Worm (Caenorhabditis elegans) whole organism, L2 larva: ENCODE results near the gene F14B8.6.

Experiments used
- C34F6.9 ChIP-seq: fragments of 150-350 bp; optimal IDR thresholded peaks from 2 replicates; lab custom pipeline; 2014; ENCODE audit warnings: missing biosample characterization, missing genetic modification characterization
- F13H6.1 ChIP-seq: sonication (generic microtip); optimal IDR thresholded peaks from 2 replicates; lab custom pipeline; 2016; ENCODE audit warnings: missing genetic modification characterization, missing compliant biosample characterization
- alr-1 ChIP-seq: fragments of 150-350 bp; optimal IDR thresholded peaks from 2 replicates; lab custom pipeline; 2014; ENCODE audit warnings: missing biosample characterization, missing genetic modification characterization
- aly-2 ChIP-seq: fragments of 150-350 bp; optimal IDR thresholded peaks from 2 replicates; lab custom pipeline; 2014; ENCODE audit warnings: missing biosample characterization, missing genetic modification characterization
- blmp-1 ChIP-seq: sonication (generic microtip); optimal IDR thresholded peaks from 2 replicates; lab custom pipeline; 2017; ENCODE audit warnings: missing genetic modification characterization, mild to moderate bottlenecking, missing compliant biosample characterization, antibody characterized with exemption, moderate library complexity; ENCODE audit not compliant: insufficient read depth
- ceh-16 ChIP-seq: fragments of 150-350 bp; optimal IDR thresholded peaks from 2 replicates; lab custom pipeline; 2014; ENCODE audit warnings: missing biosample characterization, missing genetic modification characterization
- crh-2 ChIP-seq: sonication (generic microtip); optimal IDR thresholded peaks from 2 replicates; lab custom pipeline; 2017; ENCODE audit warnings: missing biosample characterization, missing genetic modification characterization
- dmd-4 ChIP-seq: sonication (generic microtip); optimal IDR thresholded peaks from 2 replicates; lab custom pipeline; 2017; ENCODE audit warnings: missing biosample characterization, missing genetic modification characterization
- egl-27 ChIP-seq: sonication (generic microtip); optimal IDR thresholded peaks from 3 replicates; lab custom pipeline; 2017; ENCODE audit warnings: missing biosample characterization, missing genetic modification reagents, missing genetic modification characterization
- fos-1 ChIP-seq: fragments of 150-350 bp; optimal IDR thresholded peaks from 2 replicates; lab custom pipeline; 2014; ENCODE audit warnings: missing biosample characterization, missing genetic modification characterization
- gmeb-1 ChIP-seq: fragments of 150-350 bp; optimal IDR thresholded peaks from 2 replicates; lab custom pipeline; 2014; ENCODE audit warnings: missing biosample characterization, missing genetic modification characterization
- lin-11 ChIP-seq: fragments of 150-350 bp; sonication (generic microtip); optimal IDR thresholded peaks from 2 replicates; lab custom pipeline; 2014; ENCODE audit warnings: missing biosample characterization, missing genetic modification characterization, inconsistent platforms, mixed read lengths
- lin-13 ChIP-seq: fragments of 150-350 bp; optimal IDR thresholded peaks from 2 replicates; lab custom pipeline; 2014; ENCODE audit warnings: missing biosample characterization, missing genetic modification reagents, missing genetic modification characterization
- lin-39 ChIP-seq: fragments of 150-350 bp; optimal IDR thresholded peaks from 2 replicates; lab custom pipeline; 2014; ENCODE audit warnings: missing biosample characterization, missing genetic modification reagents, missing genetic modification characterization
- lsy-2 ChIP-seq, 2 experiments: fragments of 150-350 bp in 1 of 2; sonication (generic microtip) in 1 of 2; optimal IDR thresholded peaks; 2 replicates each; lab custom pipeline; 2014 to 2017; ENCODE audit warnings: missing biosample characterization in 2 of 2, missing genetic modification characterization in 2 of 2
- mab-5 ChIP-seq: fragments of 150-350 bp; optimal IDR thresholded peaks from 2 replicates; lab custom pipeline; 2014; ENCODE audit warnings: missing biosample characterization, missing genetic modification characterization
- mbf-1 ChIP-seq: sonication (generic microtip); optimal IDR thresholded peaks from 2 replicates; lab custom pipeline; 2017; ENCODE audit warnings: missing biosample characterization, missing genetic modification characterization
- mdl-1 ChIP-seq, 2 experiments: fragments of 150-350 bp in 1 of 2; sonication (generic microtip) in 1 of 2; optimal IDR thresholded peaks; 2 replicates each; lab custom pipeline; 2017; ENCODE audit warnings: missing biosample characterization in 2 of 2, missing genetic modification characterization in 2 of 2
- nhr-10 ChIP-seq: sonication (generic microtip); optimal IDR thresholded peaks from 2 replicates; lab custom pipeline; 2017; ENCODE audit warnings: missing biosample characterization, missing genetic modification characterization
- nhr-11 ChIP-seq: fragments of 150-350 bp; optimal IDR thresholded peaks from 2 replicates; lab custom pipeline; 2014; ENCODE audit warnings: missing biosample characterization, missing genetic modification characterization
- nhr-12 ChIP-seq: fragments of 150-350 bp; optimal IDR thresholded peaks from 2 replicates; lab custom pipeline; 2014; ENCODE audit warnings: missing biosample characterization, missing genetic modification characterization
- nhr-129 ChIP-seq: fragments of 150-350 bp; optimal IDR thresholded peaks from 2 replicates; lab custom pipeline; 2014; ENCODE audit warnings: missing biosample characterization, missing genetic modification characterization
- nhr-21 ChIP-seq: fragments of 150-350 bp; optimal IDR thresholded peaks from 2 replicates; lab custom pipeline; 2014; ENCODE audit warnings: missing biosample characterization, missing genetic modification characterization
- nhr-23 ChIP-seq: fragments of 150-350 bp; optimal IDR thresholded peaks from 2 replicates; lab custom pipeline; 2014; ENCODE audit warnings: missing biosample characterization, missing genetic modification reagents, missing genetic modification characterization
- nhr-237 ChIP-seq: fragments of 150-350 bp; optimal IDR thresholded peaks from 2 replicates; lab custom pipeline; 2014; ENCODE audit warnings: missing biosample characterization, missing genetic modification characterization
- nhr-25 ChIP-seq: fragments of 150-350 bp; sonication (generic microtip); optimal IDR thresholded peaks from 3 replicates; lab custom pipeline; 2014; ENCODE audit warnings: missing biosample characterization, missing genetic modification characterization
- nhr-77 ChIP-seq: fragments of 150-350 bp; optimal IDR thresholded peaks from 2 replicates; lab custom pipeline; 2014; ENCODE audit warnings: missing biosample characterization, missing genetic modification characterization
- peb-1 ChIP-seq: fragments of 150-350 bp; optimal IDR thresholded peaks from 2 replicates; lab custom pipeline; 2014; ENCODE audit warnings: missing biosample characterization, missing genetic modification characterization
- skn-1 ChIP-seq: sonication (generic microtip); optimal IDR thresholded peaks from 2 replicates; lab custom pipeline; 2017; ENCODE audit warnings: missing biosample characterization, missing genetic modification characterization
- sma-3 ChIP-seq: sonication (generic microtip); optimal IDR thresholded peaks from 2 replicates; lab custom pipeline; 2016; ENCODE audit warnings: missing genetic modification reagents, missing genetic modification characterization, missing compliant biosample characterization
- sma-9 ChIP-seq, 2 experiments: fragments of 150-350 bp in 1 of 2; sonication (generic microtip) in 1 of 2; optimal IDR thresholded peaks; 2 replicates each; lab custom pipeline; 2014 to 2016; ENCODE audit warnings: missing genetic modification characterization in 2 of 2, mild to moderate bottlenecking in 1 of 2, missing biosample characterization in 1 of 2, missing compliant biosample characterization in 1 of 2, missing genetic modification reagents in 1 of 2, moderate library complexity in 1 of 2
- snpc-4 ChIP-seq: fragments of 150-350 bp; optimal IDR thresholded peaks from 2 replicates; lab custom pipeline; 2014; ENCODE audit warnings: missing biosample characterization, missing genetic modification characterization
- unc-39 ChIP-seq: fragments of 150-350 bp; optimal IDR thresholded peaks from 2 replicates; lab custom pipeline; 2014; ENCODE audit warnings: missing biosample characterization, missing genetic modification characterization
- unc-55 ChIP-seq: fragments of 150-350 bp; sonication (generic microtip); optimal IDR thresholded peaks from 3 replicates; lab custom pipeline; 2014; ENCODE audit warnings: missing biosample characterization, missing genetic modification reagents, missing genetic modification characterization
- unc-62 ChIP-seq: fragments of 150-350 bp; optimal IDR thresholded peaks from 2 replicates; lab custom pipeline; 2014; ENCODE audit warnings: missing biosample characterization, missing genetic modification reagents, missing genetic modification characterization
- zag-1 ChIP-seq: fragments of 150-350 bp; optimal IDR thresholded peaks from 2 replicates; lab custom pipeline; 2014; ENCODE audit warnings: missing biosample characterization, missing genetic modification characterization
- ztf-11 ChIP-seq: sonication (generic microtip); optimal IDR thresholded peaks from 2 replicates; lab custom pipeline; 2017; ENCODE audit warnings: missing biosample characterization, missing genetic modification characterization
- ztf-4 ChIP-seq: fragments of 150-350 bp; optimal IDR thresholded peaks from 2 replicates; lab custom pipeline; 2014; ENCODE audit warnings: missing biosample characterization, missing genetic modification characterization

The F14B8.6 gene

ce11 chrX:6934453-6934852 lies 2.2 kb upstream of the F14B8.6 start:
- peak; percentile 63 for TF ChIP-seq fos-1 (tag; lab: Kevin White, UChicago)
- peak; percentile 84 for TF ChIP-seq unc-55
- TF ChIP-seq crh-2, result peak; percentile 63
- TF ChIP-seq nhr-129, result peak; percentile 58
- no peak for TF ChIP-seq alr-1 (tag; lab: Kevin White, UChicago)
- TF ChIP-seq F13H6.1 (tag; lab: Kevin White, UChicago), result peak; percentile 9
- TF ChIP-seq mab-5 (tag; lab: Kevin White, UChicago), result peak; percentile 5
- TF ChIP-seq sma-9 (GFP tag; optimal IDR thresholded peaks at IDR 0.05; lab: Kevin White, UChicago), result peak; percentile 53
- TF ChIP-seq sma-9 (tag; optimal IDR thresholded peaks at IDR 0.05; lab: Kevin White, UChicago), result no peak
- no peak for TF ChIP-seq nhr-77 (tag; lab: Kevin White, UChicago)
- TF ChIP-seq C34F6.9 (tag; lab: Kevin White, UChicago), result peak; percentile 80
- TF ChIP-seq blmp-1 (tag; lab: Kevin White, UChicago), result peak; percentile 98
- no peak for TF ChIP-seq nhr-10 (tag; lab: Kevin White, UChicago)
- peak in 1 of 2 experiments; percentile 70 for TF ChIP-seq lsy-2 (tag; optimal IDR thresholded peaks at IDR 0.05; lab: Kevin White, UChicago)

- TF ChIP-seq fos-1 (tag; lab: Kevin White, UChicago) (peak; percentile 44), F13H6.1 (tag; lab: Kevin White, UChicago) (no peak)
These were observed 3.6 kb downstream of the F14B8.6 start, which contains the start of gene F14B8.5 for ce11 chrX:6928578-6928977. F14B8.5 (minus strand) TSS chrX:6928704.

ce11 chrX:6926952-6927351 lies 5.3 kb downstream of the F14B8.6 start:
- TF ChIP-seq mbf-1 (no peak), nhr-10 (tag; lab: Kevin White, UChicago) (no peak), nhr-21 (no peak), snpc-4 (tag; lab: Kevin White, UChicago) (no peak), sma-9 (GFP tag; optimal IDR thresholded peaks at IDR 0.05; lab: Kevin White, UChicago) (peak; percentile 49), sma-9 (tag; optimal IDR thresholded peaks at IDR 0.05; lab: Kevin White, UChicago) (no peak), peb-1 (no peak), skn-1 (no peak), unc-39 (tag; lab: Kevin White, UChicago) (no peak), zag-1 (tag; lab: Kevin White, UChicago) (no peak), lin-39 (tag; lab: Kevin White, UChicago) (no peak), F13H6.1 (tag; lab: Kevin White, UChicago) (peak; percentile 17), egl-27 (tag; lab: Kevin White, UChicago) (no peak), lin-11 (no peak), nhr-12 (tag; lab: Kevin White, UChicago) (no peak), gmeb-1 (tag; lab: Kevin White, UChicago) (no peak), nhr-25 (tag; lab: Kevin White, UChicago) (no peak), unc-62 (GFP tag; lab: Kevin White, UChicago) (no peak), nhr-237 (tag; lab: Kevin White, UChicago) (no peak), ztf-11 (no peak), sma-3 (no peak), mdl-1 (tag; optimal IDR thresholded peaks at IDR 0.05; lab: Kevin White, UChicago) (no peak), aly-2 (tag; lab: Kevin White, UChicago) (no peak), lsy-2 (tag; optimal IDR thresholded peaks at IDR 0.05; lab: Kevin White, UChicago) (no peak), ztf-4 (tag; lab: Kevin White, UChicago) (no peak), C34F6.9 (tag; lab: Kevin White, UChicago) (no peak), fos-1 (tag; lab: Kevin White, UChicago) (peak; percentile 75), dmd-4 (tag; lab: Kevin White, UChicago) (no peak), nhr-77 (tag; lab: Kevin White, UChicago) (no peak), nhr-129 (no peak), ceh-16 (no peak), mab-5 (tag; lab: Kevin White, UChicago) (no peak), nhr-23 (tag; lab: Kevin White, UChicago) (no peak), lin-13 (no peak), nhr-11 (tag; lab: Kevin White, UChicago) (no peak), crh-2 (peak; percentile 52)
